Fruit fly (Drosophila melanogaster): ENCODE data around the gene Surf1.

DNA sequence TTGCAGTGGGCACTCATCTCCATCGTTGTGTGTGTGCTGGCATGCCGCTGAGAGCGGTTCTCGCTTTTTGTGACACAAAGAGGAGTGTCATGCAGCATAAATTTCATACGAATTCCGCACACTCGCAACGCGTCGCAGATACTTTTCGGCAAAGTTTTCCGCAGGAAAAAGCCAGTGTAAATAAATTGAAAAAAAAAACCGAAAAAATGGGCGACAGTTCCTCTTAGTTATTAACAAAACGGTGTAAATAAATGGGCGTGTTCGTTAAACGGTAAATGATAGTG is 15.4 kb upstream of the Surf1 start, which contains the start of gene tow:
- TF ChIP-seq Myc (optimal IDR thresholded peaks at IDR 0.05) (no peak), psq (optimal IDR thresholded peaks at IDR 0.05) (no peak), insv (optimal IDR thresholded peaks at IDR 0.05) (no peak), h (optimal IDR thresholded peaks at IDR 0.05) (no peak), ttk (optimal IDR thresholded peaks at IDR 0.05) (no peak)
